Fruit fly (Drosophila melanogaster) S2 (cell line): ENCODE data around the gene CG4611.

Experiments used
- CG8478 ChIP-seq: fragments of >200 bp; optimal IDR thresholded peaks from 2 replicates; lab custom pipeline; 2018
- CTCF ChIP-seq, 2 experiments: fragments of >200 bp; optimal IDR thresholded peaks; 2 replicates each; lab custom pipeline; 2018

dm6 chr3L:5131245-5131644, 4.9 kb upstream of the CG4611 start, which contains the start of gene CG15212:
- TF ChIP-seq CG8478 (no peak), CTCF (optimal IDR thresholded peaks at IDR 0.05; lab: Kevin White, UChicago) (no peak)
